Fruit fly (Drosophila melanogaster): ENCODE results near the gene Samuel.

The Samuel gene

DNA sequence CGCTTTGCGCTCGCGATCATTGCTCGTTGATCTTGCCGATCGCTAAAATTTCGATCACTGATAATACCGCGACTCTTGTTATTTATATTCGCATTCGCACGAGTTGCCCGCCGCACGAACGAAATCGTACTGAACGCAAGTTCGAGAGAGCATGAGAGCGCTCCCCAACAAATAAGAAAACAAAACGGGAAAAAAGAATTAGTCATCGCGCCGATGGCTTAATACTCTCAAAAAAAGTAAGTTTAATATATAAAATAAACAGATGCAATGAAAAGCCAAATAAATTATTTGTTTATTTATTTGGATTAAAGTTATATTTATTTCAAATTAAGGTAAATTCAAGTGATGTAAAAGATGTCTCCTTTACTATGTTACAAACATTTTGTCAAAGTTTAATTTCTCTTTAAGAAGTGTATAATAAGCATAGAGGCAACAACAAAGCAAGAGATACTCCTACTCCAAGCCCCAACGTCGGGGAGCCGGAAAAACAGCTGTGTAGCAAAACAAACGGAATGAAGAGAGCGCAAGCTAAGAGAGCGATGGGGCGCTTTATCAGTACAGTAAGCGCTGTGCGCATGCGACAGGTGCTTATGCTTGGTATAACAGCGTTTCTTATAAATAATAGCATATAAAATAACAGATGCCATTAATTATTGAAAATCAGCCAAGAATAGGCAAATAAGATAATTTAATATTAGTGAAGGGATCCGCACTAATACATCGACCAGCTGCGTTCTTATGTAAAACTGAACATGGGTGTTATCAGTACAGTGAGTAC lies 9.3 kb downstream of the Samuel start (continued):
- TF ChIP-seq exex (tag; optimal IDR thresholded peaks at IDR 0.05): peak; percentile 38
- TF ChIP-seq CG10543 (GFP tag; optimal IDR thresholded peaks at IDR 0.05): peak; percentile 69
- peak; percentile 50 for TF ChIP-seq trem (tag; optimal IDR thresholded peaks at IDR 0.05)
- TF ChIP-seq crol (GFP tag; IDR thresholded peaks at IDR 0.05): peak; percentile 6; the same call in 1 of the 2 replicates
- TF ChIP-seq schlank (tag; optimal IDR thresholded peaks at IDR 0.05): peak; percentile 46
- peak; percentile 84 for TF ChIP-seq Optix (GFP tag; IDR thresholded peaks at IDR 0.05)
- no peak for TF ChIP-seq D (optimal IDR thresholded peaks at IDR 0.05)
- TF ChIP-seq D (GFP tag; optimal IDR thresholded peaks at IDR 0.05): peak; percentile 75
- peak; percentile 1 for TF ChIP-seq CG7987 (GFP tag; optimal IDR thresholded peaks at IDR 0.05)
- peak; percentile 44 for TF ChIP-seq salm (tag; optimal IDR thresholded peaks at IDR 0.05)
- TF ChIP-seq pros (GFP tag; optimal IDR thresholded peaks at IDR 0.05): no peak
- peak; percentile 77 for TF ChIP-seq jing (GFP tag; optimal IDR thresholded peaks at IDR 0.05)
- TF ChIP-seq fd102C (GFP tag; optimal IDR thresholded peaks at IDR 0.05): no peak
- peak; percentile 73 for TF ChIP-seq CG9437 (GFP tag; optimal IDR thresholded peaks at IDR 0.05)
- no peak for TF ChIP-seq Kr (GFP tag; optimal IDR thresholded peaks at IDR 0.05)
- TF ChIP-seq CG7963 (GFP tag; IDR thresholded peaks at IDR 0.05; ENCODE audit: partially characterized antibody): no peak
- TF ChIP-seq ara (GFP tag; IDR thresholded peaks at IDR 0.05): peak; percentile 52; the same call in 1 of the 2 replicates
- peak; percentile 59 for TF ChIP-seq Blimp-1 (GFP tag; optimal IDR thresholded peaks at IDR 0.05)
- TF ChIP-seq Hey (tag; optimal IDR thresholded peaks at IDR 0.05): no peak
- TF ChIP-seq CG12219 (GFP tag; optimal IDR thresholded peaks at IDR 0.05): peak; percentile 74
- TF ChIP-seq MTF-1 (GFP tag; optimal IDR thresholded peaks at IDR 0.05; ENCODE audit: borderline replicate concordance): no peak
- no peak for TF ChIP-seq btn (GFP tag; optimal IDR thresholded peaks at IDR 0.05)
- TF ChIP-seq slou (GFP tag; optimal IDR thresholded peaks at IDR 0.05): no peak
- no peak for TF ChIP-seq Elba2 (GFP tag; optimal IDR thresholded peaks at IDR 0.05)
- peak; percentile 97 for TF ChIP-seq sens (GFP tag)
- TF ChIP-seq cwo (GFP tag; optimal IDR thresholded peaks at IDR 0.05): peak; percentile 20
- peak; percentile 75 for TF ChIP-seq CG10366 (GFP tag; IDR thresholded peaks at IDR 0.05)
- peak; percentile 84 for TF ChIP-seq H2.0 (GFP tag; IDR thresholded peaks at IDR 0.05)
- TF ChIP-seq pfk (GFP tag; optimal IDR thresholded peaks at IDR 0.05): no peak
- TF ChIP-seq ftz-f1 (GFP tag; optimal IDR thresholded peaks at IDR 0.05): no peak
- no peak for TF ChIP-seq C15 (GFP tag; IDR thresholded peaks at IDR 0.05)
- peak; percentile 63 for TF ChIP-seq disco-r (GFP tag; optimal IDR thresholded peaks at IDR 0.05)
- peak; percentile 79 for TF ChIP-seq CG10209 (GFP tag; optimal IDR thresholded peaks at IDR 0.05)
- TF ChIP-seq gce (GFP tag; IDR thresholded peaks at IDR 0.05): peak; percentile 50; the same call in 1 of the 3 replicates
- no peak for TF ChIP-seq Dbx (GFP tag; IDR thresholded peaks at IDR 0.05)
- peak; percentile 77 for TF ChIP-seq CG14710 (tag; optimal IDR thresholded peaks at IDR 0.05)
- peak; percentile 88 for TF ChIP-seq lmd (GFP tag; IDR thresholded peaks at IDR 0.05)
- no peak for TF ChIP-seq CkIIα-i1 (GFP tag; IDR thresholded peaks at IDR 0.05)
- TF ChIP-seq CG14014 (GFP tag; IDR thresholded peaks at IDR 0.05): peak; percentile 67
- peak; percentile 19; the same call in 1 of the 2 replicates for TF ChIP-seq Awh (GFP tag; IDR thresholded peaks at IDR 0.05)
- TF ChIP-seq Dll (GFP tag; IDR thresholded peaks at IDR 0.05; ENCODE audit: partially characterized antibody): no peak
- peak; percentile 81 for TF ChIP-seq CG15269 (tag; optimal IDR thresholded peaks at IDR 0.05)
- no peak for TF ChIP-seq dati (GFP tag; IDR thresholded peaks at IDR 0.05)
- TF ChIP-seq CG17359 (tag; optimal IDR thresholded peaks at IDR 0.05): peak; percentile 55
- TF ChIP-seq Gsc (GFP tag; IDR thresholded peaks at IDR 0.05): no peak
- TF ChIP-seq Ptx1 (GFP tag; IDR thresholded peaks at IDR 0.05): peak; percentile 92
- peak; percentile 65 for TF ChIP-seq CG10321 (GFP tag; IDR thresholded peaks at IDR 0.05)
- peak; percentile 79 for TF ChIP-seq NfI (GFP tag; optimal IDR thresholded peaks at IDR 0.05)
- TF ChIP-seq CG13287 (GFP tag; IDR thresholded peaks at IDR 0.05; ENCODE audit: partially characterized antibody): peak; percentile 26; the same call in 1 of the 2 replicates

Data from whole organism, embryonic.